Worm (Caenorhabditis elegans): ENCODE measurements around the gene F11G11.4.

DNA sequence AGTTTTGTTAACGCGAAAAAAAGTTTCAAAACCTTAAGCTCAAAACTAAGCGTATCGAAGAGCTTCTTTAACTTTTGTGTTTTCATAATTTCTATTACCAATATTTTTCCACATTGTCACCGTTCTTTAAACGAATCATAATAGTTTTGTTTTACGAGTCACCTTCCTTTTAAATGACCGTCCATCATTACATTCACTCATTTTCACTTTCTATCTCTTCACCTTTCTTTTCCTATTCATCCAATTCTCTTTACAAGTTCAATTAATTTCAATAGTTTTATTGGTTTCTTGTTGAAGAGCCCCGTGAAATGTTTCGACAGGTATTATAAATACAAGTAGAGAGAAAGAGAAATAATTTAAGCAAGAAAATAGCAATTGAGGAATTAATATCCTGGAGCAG, 11.4 kb downstream of the F11G11.4 start:
- TF ChIP-seq tra-1 (GFP tag; IDR thresholded peaks at IDR 0.05) (no peak), set-16 (GFP tag; IDR thresholded peaks at IDR 0.05) (no peak), F37D6.2 (tag; optimal IDR thresholded peaks at IDR 0.05) (no peak), hlh-11 (tag; optimal IDR thresholded peaks at IDR 0.05) (no peak), skn-1 (tag; optimal IDR thresholded peaks at IDR 0.05) (no peak), mxl-3 (GFP tag; optimal IDR thresholded peaks at IDR 0.05) (no peak), F49E8.2 (tag; optimal IDR thresholded peaks at IDR 0.05; ENCODE audit: borderline replicate concordance) (no peak), fos-1 (tag; optimal IDR thresholded peaks at IDR 0.05) (no peak), nhr-76 (tag; optimal IDR thresholded peaks at IDR 0.05) (no peak), unc-39 (tag; optimal IDR thresholded peaks at IDR 0.05) (no peak), unc-130 (GFP tag; optimal IDR thresholded peaks at IDR 0.05) (no peak), nhr-41 (GFP tag; IDR thresholded peaks at IDR 0.05) (no peak)
